Worm (Caenorhabditis elegans): Measurements from ENCODE around the gene fbxb-83.

ce11 chrIII:117210-117609, 27.8 kb downstream of the fbxb-83 start, which contains the start of gene C29F9.5:
- no peak for TF ChIP-seq lsy-2 (tag; optimal IDR thresholded peaks at IDR 0.05)
- no peak for TF ChIP-seq nhr-71 (tag; optimal IDR thresholded peaks at IDR 0.05)
- TF ChIP-seq sptf-1 (tag; optimal IDR thresholded peaks at IDR 0.05), result no peak
- no peak for TF ChIP-seq aly-2 (tag; optimal IDR thresholded peaks at IDR 0.05)
- no peak for TF ChIP-seq snpc-4 (tag; optimal IDR thresholded peaks at IDR 0.05)
- no peak for TF ChIP-seq ceh-82 (tag; optimal IDR thresholded peaks at IDR 0.05)
- no peak for TF ChIP-seq sox-4 (tag; optimal IDR thresholded peaks at IDR 0.05)
- TF ChIP-seq nhr-85 (tag), result no peak
- no peak for TF ChIP-seq fkh-10 (GFP tag; optimal IDR thresholded peaks at IDR 0.05)
- no peak for TF ChIP-seq ceh-88 (GFP tag; IDR thresholded peaks at IDR 0.05)
- TF ChIP-seq lin-39 (tag; optimal IDR thresholded peaks at IDR 0.05), result no peak
- TF ChIP-seq pag-3 (tag; optimal IDR thresholded peaks at IDR 0.05; ENCODE audit: borderline replicate concordance, insufficient read depth), result no peak
